Fruit fly (Drosophila melanogaster) whole organism, pupa: ENCODE measurements around the gene Trf2.

Source experiments
- CG15710 ChIP-seq: fragments of 200-800 bp; sonication (Bioruptor generic); optimal IDR thresholded peaks from 2 replicates; lab custom pipeline; 2018; ENCODE audit warnings: missing biosample characterization, mild to moderate bottlenecking, missing genetic modification characterization, moderate library complexity
- CG4496 ChIP-seq: fragments of 200-800 bp; sonication (Bioruptor generic); IDR thresholded peaks from 3 replicates; pipeline ENCODE4 v1.3.6; 2022; ENCODE audit warnings: missing biosample characterization, missing genetic modification characterization
- CG8159 ChIP-seq: fragments of 200-800 bp; sonication (Bioruptor generic); optimal IDR thresholded peaks from 3 replicates; lab custom pipeline; 2018; ENCODE audit warnings: missing biosample characterization, mild to moderate bottlenecking, missing genetic modification characterization, moderate library complexity
- CG8301 ChIP-seq: fragments of 200-800 bp; sonication (Bioruptor generic); optimal IDR thresholded peaks from 2 replicates; lab custom pipeline; 2018; ENCODE audit warnings: missing biosample characterization, mild to moderate bottlenecking, missing genetic modification characterization
- Pif1A ChIP-seq: fragments of 200-800 bp; sonication (Bioruptor generic); optimal IDR thresholded peaks from 3 replicates; lab custom pipeline; 2016; ENCODE audit warnings: missing biosample characterization, missing genetic modification characterization
- Pif1B ChIP-seq: fragments of 200-800 bp; sonication (Bioruptor generic); optimal IDR thresholded peaks from 3 replicates; lab custom pipeline; 2016; ENCODE audit warnings: missing biosample characterization, missing genetic modification characterization
- rn ChIP-seq: fragments of 200-800 bp; sonication (Bioruptor generic); IDR thresholded peaks from 2 replicates; pipeline ENCODE4 v1.3.6; 2022; ENCODE audit warnings: missing biosample characterization, missing genetic modification characterization

dm6 chrX:8455019-8455555 lies 46.0 kb downstream of the Trf2 start, which contains the start of gene org-1:
- TF ChIP-seq CG8159 (tag; lab: Kevin White, UChicago), result peak; percentile 93
- TF ChIP-seq CG4496 (GFP tag; lab: Robert Waterston, UW), result peak; percentile 97
- TF ChIP-seq rn (GFP tag; lab: Robert Waterston, UW), result peak; percentile 92
- peak; percentile 86 for TF ChIP-seq Pif1B (GFP tag; lab: Kevin White, UChicago)
- peak; percentile 89 for TF ChIP-seq CG8301 (tag; lab: Kevin White, UChicago)
- peak; percentile 94 for TF ChIP-seq CG15710 (tag; lab: Kevin White, UChicago)
- TF ChIP-seq Pif1A (GFP tag; lab: Kevin White, UChicago), result peak; percentile 89
